Worm (Caenorhabditis elegans): ENCODE results near the gene cutl-1.

DNA sequence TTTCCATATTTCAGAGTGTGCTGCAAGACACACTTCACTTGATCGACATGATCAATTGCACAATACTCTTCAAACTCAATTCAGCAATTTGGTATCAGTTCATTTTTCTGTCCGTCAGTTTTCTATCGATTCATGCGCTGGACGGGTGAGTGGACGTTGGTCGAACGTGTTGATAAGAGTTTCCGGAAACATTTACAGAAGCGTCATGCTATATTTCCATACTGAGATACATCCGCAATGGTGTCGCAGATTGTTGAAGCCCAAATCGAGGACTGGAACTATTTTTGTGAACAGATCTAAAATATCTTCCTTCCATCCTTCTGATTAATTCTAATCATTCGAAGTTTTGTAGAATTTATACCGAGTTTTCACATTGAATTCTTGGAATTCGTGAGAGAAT lies 36.3 kb downstream of the cutl-1 start:
- TF ChIP-seq ref-1 (GFP tag; conservative IDR thresholded peaks at IDR 0.05) (no peak), flt-1 (GFP tag; IDR thresholded peaks at IDR 0.05) (no peak), klf-2 (GFP tag; conservative IDR thresholded peaks at IDR 0.05) (no peak), med-1 (GFP tag; optimal IDR thresholded peaks at IDR 0.05; ENCODE audit: insufficient read depth) (no peak), T22C8.4 (GFP tag; IDR thresholded peaks at IDR 0.05) (no peak), ztf-23 (GFP tag; IDR thresholded peaks at IDR 0.05) (no peak), tab-1 (GFP tag; IDR thresholded peaks at IDR 0.05) (no peak)

Data from whole organism, midembryonic.